Worm (Caenorhabditis elegans): Measurements from ENCODE around the gene Y57G7A.11.
A peak's percentile ranks its signal among the peaks of the same experiment; 100 is the strongest.

Y57G7A.11 gene

ce11 chrII:1320412-1320811 lies 43.7 kb upstream of the Y57G7A.11 start (continued):
- TF ChIP-seq F39B2.1 (GFP tag; IDR thresholded peaks at IDR 0.05) (0 out of 2 replicates have a peak, but pooled peaks have one; percentile 43), F23B12.7 (tag; optimal IDR thresholded peaks at IDR 0.05; ENCODE audit: insufficient read depth) (peak; percentile 97), aptf-3 (GFP tag; IDR thresholded peaks at IDR 0.05) (no peak), sdz-38 (tag; optimal IDR thresholded peaks at IDR 0.05) (no peak), aptf-2 (GFP tag; conservative IDR thresholded peaks at IDR 0.05) (peak; percentile 89), Y53F4B.3 (GFP tag; IDR thresholded peaks at IDR 0.05) (peak; percentile 78; the same call in 1 of the 2 replicates), cebp-2 (GFP tag; IDR thresholded peaks at IDR 0.05) (peak; percentile 80; the same call in 1 of the 2 replicates), nhr-80 (tag; optimal IDR thresholded peaks at IDR 0.05) (peak; percentile 75), F33H1.4 (GFP tag; IDR thresholded peaks at IDR 0.05) (peak; percentile 84), attf-6 (GFP tag; IDR thresholded peaks at IDR 0.05) (peak; percentile 80), ceh-91 (GFP tag; IDR thresholded peaks at IDR 0.05) (peak; percentile 90), snpc-4 (GFP tag; optimal IDR thresholded peaks at IDR 0.05) (peak; percentile 36), snpc-4 (tag; optimal IDR thresholded peaks at IDR 0.05) (peak; percentile 71 to 85 (median 77)), B0035.1 (tag; optimal IDR thresholded peaks at IDR 0.05) (peak; percentile 46), bed-1 (GFP tag; IDR thresholded peaks at IDR 0.05) (no peak), madf-8 (GFP tag; conservative IDR thresholded peaks at IDR 0.05) (peak; percentile 72), mes-4 (tag; optimal IDR thresholded peaks at IDR 0.05) (no peak), D2030.7 (GFP tag; IDR thresholded peaks at IDR 0.05) (peak; percentile 97), mxl-1 (tag; optimal IDR thresholded peaks at IDR 0.05) (no peak), nhr-27 (tag; optimal IDR thresholded peaks at IDR 0.05) (peak; percentile 20), die-1 (tag; optimal IDR thresholded peaks at IDR 0.05) (peak; percentile 40), sptf-2 (GFP tag; optimal IDR thresholded peaks at IDR 0.05) (peak; percentile 30), nhr-90 (tag; optimal IDR thresholded peaks at IDR 0.05) (peak; percentile 72), gei-17 (GFP tag; optimal IDR thresholded peaks at IDR 0.05) (peak; percentile 75), fkh-3 (tag; optimal IDR thresholded peaks at IDR 0.05) (no peak), efl-1 (GFP tag; optimal IDR thresholded peaks at IDR 0.05) (peak; percentile 92), chd-7 (tag; optimal IDR thresholded peaks at IDR 0.05) (peak; percentile 89), attf-5 (GFP tag; optimal IDR thresholded peaks at IDR 0.05) (peak; percentile 99), madf-10 (tag; optimal IDR thresholded peaks at IDR 0.05) (peak; percentile 77), K11D2.4 (GFP tag; IDR thresholded peaks at IDR 0.05) (peak; percentile 94), ztf-6 (GFP tag; IDR thresholded peaks at IDR 0.05) (peak; percentile 85), athp-1 (tag; optimal IDR thresholded peaks at IDR 0.05) (peak; percentile 95), F57A8.1 (GFP tag; optimal IDR thresholded peaks at IDR 0.05) (no peak), ekl-4 (GFP tag; IDR thresholded peaks at IDR 0.05) (peak; percentile 97), ztf-25 (GFP tag; IDR thresholded peaks at IDR 0.05) (peak; percentile 73), ets-4 (GFP tag; optimal IDR thresholded peaks at IDR 0.05) (no peak), let-607 (tag; optimal IDR thresholded peaks at IDR 0.05) (peak; percentile 81 to 89), mcd-1 (GFP tag; IDR thresholded peaks at IDR 0.05) (peak; percentile 95), him-1 (tag; optimal IDR thresholded peaks at IDR 0.05) (no peak), hlh-12 (tag; optimal IDR thresholded peaks at IDR 0.05) (no peak), lin-26 (GFP tag; IDR thresholded peaks at IDR 0.05) (peak; percentile 81), hmg-20 (GFP tag; IDR thresholded peaks at IDR 0.05) (peak; percentile 79; the same call in 1 of the 2 replicates), rcor-1 (GFP tag; IDR thresholded peaks at IDR 0.05) (peak; percentile 96), tbp1 (GFP tag; optimal IDR thresholded peaks at IDR 0.05) (peak; percentile 77), attf-3 (GFP tag; conservative IDR thresholded peaks at IDR 0.05) (peak; percentile 82), F57C9.4 (tag; optimal IDR thresholded peaks at IDR 0.05) (peak; percentile 73), F22D6.2 (tag; optimal IDR thresholded peaks at IDR 0.05) (peak; percentile 49), ceh-79 (tag; optimal IDR thresholded peaks at IDR 0.05) (peak; percentile 57), snpc-1.3 (tag; optimal IDR thresholded peaks at IDR 0.05; ENCODE audit: insufficient read depth) (peak; percentile 80)

Data from whole organism, young adult.